Fruit fly (Drosophila melanogaster): ENCODE data around the gene CG31457.
A peak's percentile ranks its signal among the peaks of the same experiment; 100 is the strongest.

Gene CG31457

dm6 chr3R:23112680-23113362 lies 15.0 kb downstream of the CG31457 start, which contains the start of gene Cow (continued):
- TF ChIP-seq CG4328 (GFP tag; optimal IDR thresholded peaks at IDR 0.05) (no peak), lab (GFP tag; optimal IDR thresholded peaks at IDR 0.05) (peak; percentile 90), Ravus (GFP tag; IDR thresholded peaks at IDR 0.05) (no peak), CG43689 (GFP tag; IDR thresholded peaks at IDR 0.05) (peak; percentile 40; the same call in 1 of the 2 replicates), chinmo (GFP tag; IDR thresholded peaks at IDR 0.05; ENCODE audit: partially characterized antibody) (no peak), kay (GFP tag; optimal IDR thresholded peaks at IDR 0.05) (peak; percentile 36), CG42726 (GFP tag; IDR thresholded peaks at IDR 0.05; ENCODE audit: partially characterized antibody) (no peak), sima (GFP tag; optimal IDR thresholded peaks at IDR 0.05) (no peak), schlank (tag; optimal IDR thresholded peaks at IDR 0.05) (peak; percentile 43), CG18599 (GFP tag; optimal IDR thresholded peaks at IDR 0.05) (peak; percentile 93), CG10979 (tag; optimal IDR thresholded peaks at IDR 0.05) (peak; percentile 30), CG11695 (GFP tag; IDR thresholded peaks at IDR 0.05) (peak; percentile 72; the same call in 2 of the 3 replicates), crol (GFP tag; IDR thresholded peaks at IDR 0.05) (peak; percentile 25; the same call in 1 of the 2 replicates), lbe (GFP tag; optimal IDR thresholded peaks at IDR 0.05) (no peak), CG6254 (GFP tag; optimal IDR thresholded peaks at IDR 0.05) (no peak), otp (GFP tag; IDR thresholded peaks at IDR 0.05) (no peak), CG10543 (GFP tag; optimal IDR thresholded peaks at IDR 0.05) (peak; percentile 21), al (GFP tag; IDR thresholded peaks at IDR 0.05) (peak; percentile 43; the same call in 1 of the 2 replicates), CG32532 (GFP tag; IDR thresholded peaks at IDR 0.05) (peak; percentile 78), da (GFP tag; optimal IDR thresholded peaks at IDR 0.05) (no peak), CG4730 (GFP tag; IDR thresholded peaks at IDR 0.05) (peak; percentile 52; the same call in 1 of the 2 replicates), Elba2 (GFP tag; optimal IDR thresholded peaks at IDR 0.05) (no peak), CG11504 (tag; optimal IDR thresholded peaks at IDR 0.05) (peak; percentile 74), ERR (GFP tag; optimal IDR thresholded peaks at IDR 0.05) (no peak), ara (GFP tag; IDR thresholded peaks at IDR 0.05) (no peak), tgo (GFP tag; IDR thresholded peaks at IDR 0.05) (peak; percentile 76), CTCF (GFP tag; optimal IDR thresholded peaks at IDR 0.05) (no peak), slp2 (GFP tag; optimal IDR thresholded peaks at IDR 0.05) (peak; percentile 14), Jarid2 (GFP tag; optimal IDR thresholded peaks at IDR 0.05) (peak; percentile 6), CG13424 (tag; optimal IDR thresholded peaks at IDR 0.05) (peak; percentile 65), twi (tag; optimal IDR thresholded peaks at IDR 0.05) (no peak), esg (GFP tag; conservative IDR thresholded peaks at IDR 0.05) (peak; percentile 62), pfk (GFP tag; optimal IDR thresholded peaks at IDR 0.05) (no peak), zfh1 (GFP tag; IDR thresholded peaks at IDR 0.05) (peak; percentile 56; the same call in 2 of the 3 replicates), mam (GFP tag; optimal IDR thresholded peaks at IDR 0.05) (peak; percentile 69), CG8478 (optimal IDR thresholded peaks at IDR 0.05) (no peak), CG6813 (GFP tag; optimal IDR thresholded peaks at IDR 0.05) (peak; percentile 57), fd102C (GFP tag; optimal IDR thresholded peaks at IDR 0.05) (no peak), CG6791 (GFP tag; IDR thresholded peaks at IDR 0.05; ENCODE audit: partially characterized antibody) (no peak), D19A (tag; optimal IDR thresholded peaks at IDR 0.05) (peak; percentile 17), Kr (GFP tag; optimal IDR thresholded peaks at IDR 0.05) (no peak), Taf1 (GFP tag; IDR thresholded peaks at IDR 0.05) (peak; percentile 63), Gug (GFP tag; IDR thresholded peaks at IDR 0.05) (peak; percentile 30; the same call in 1 of the 4 replicates), Mad (GFP tag; optimal IDR thresholded peaks at IDR 0.05) (peak; percentile 16), CG1529 (GFP tag; optimal IDR thresholded peaks at IDR 0.05) (no peak), HmgZ (tag; optimal IDR thresholded peaks at IDR 0.05) (peak; percentile 61), CG7357 (GFP tag; IDR thresholded peaks at IDR 0.05) (no peak), hb (GFP tag; IDR thresholded peaks at IDR 0.05; ENCODE audit: partially characterized antibody) (no peak), CG6765 (GFP tag; optimal IDR thresholded peaks at IDR 0.05) (peak; percentile 32), dimm (GFP tag; IDR thresholded peaks at IDR 0.05) (no peak)
